Fruit fly (Drosophila melanogaster) whole organism, wandering third instar larva: ENCODE data around the gene CG7896.

Experiments used
- Abd-B ChIP-seq: fragments of >200 bp; optimal IDR thresholded peaks from 2 replicates; lab custom pipeline; 2017; ENCODE audit warnings: missing biosample characterization, missing genetic modification characterization
- CG32264 ChIP-seq: fragments of 200-800 bp; sonication (Bioruptor generic); optimal IDR thresholded peaks from 2 replicates; lab custom pipeline; 2016; ENCODE audit warnings: missing biosample characterization, missing genetic modification characterization
- CG9705 ChIP-seq: fragments of 200-800 bp; sonication (Bioruptor generic); optimal IDR thresholded peaks from 2 replicates; lab custom pipeline; 2018; ENCODE audit warnings: missing biosample characterization, mild to moderate bottlenecking, missing genetic modification characterization
- CrebA ChIP-seq: fragments of 200-800 bp; sonication (Bioruptor generic); optimal IDR thresholded peaks from 2 replicates; lab custom pipeline; 2016; ENCODE audit warnings: missing biosample characterization, mild to moderate bottlenecking, missing genetic modification characterization, borderline replicate concordance
- Dfd ChIP-seq: fragments of >200 bp; optimal IDR thresholded peaks from 2 replicates; lab custom pipeline; 2017; ENCODE audit warnings: missing biosample characterization, missing genetic modification characterization
- Dif ChIP-seq: fragments of 200-275, 200-300 bp; sonication (Bioruptor generic); optimal IDR thresholded peaks from 2 replicates; lab custom pipeline; 2018; ENCODE audit warnings: missing biosample characterization, missing genetic modification characterization; ENCODE audit not compliant: partially characterized antibody
- GATAd ChIP-seq: sonication (Bioruptor generic); optimal IDR thresholded peaks from 2 replicates; lab custom pipeline; 2016; ENCODE audit warnings: missing biosample characterization, missing genetic modification characterization
- HLH106 ChIP-seq: fragments of 200-800 bp; optimal IDR thresholded peaks from 3 replicates; lab custom pipeline; 2019; ENCODE audit warnings: missing biosample characterization, mild to moderate bottlenecking, missing genetic modification characterization, moderate library complexity
- Hnf4 ChIP-seq: fragments of 200-800 bp; sonication (Bioruptor generic); optimal IDR thresholded peaks from 2 replicates; lab custom pipeline; 2016; ENCODE audit warnings: missing biosample characterization, mild to moderate bottlenecking, missing genetic modification characterization
- Hr78 ChIP-seq: fragments of >200 bp; optimal IDR thresholded peaks from 2 replicates; lab custom pipeline; 2017; ENCODE audit warnings: missing biosample characterization, missing genetic modification characterization
- Hr83 ChIP-seq: fragments of 200-300 bp; sonication (Bioruptor generic); optimal IDR thresholded peaks from 2 replicates; lab custom pipeline; 2016; ENCODE audit warnings: missing biosample characterization, mild to moderate bottlenecking, missing genetic modification characterization, moderate library complexity; ENCODE audit not compliant: poor library complexity, severe bottlenecking
- Jra ChIP-seq: sonication (Bioruptor generic); optimal IDR thresholded peaks from 2 replicates; lab custom pipeline; 2016; ENCODE audit warnings: missing biosample characterization, missing genetic modification characterization
- Mio ChIP-seq: sonication (Bioruptor generic); optimal IDR thresholded peaks from 2 replicates; lab custom pipeline; 2016; ENCODE audit warnings: missing biosample characterization, missing genetic modification characterization
- Myc ChIP-seq: fragments of >200 bp; optimal IDR thresholded peaks from 2 replicates; lab custom pipeline; 2017
- N ChIP-seq: fragments of >200 bp; optimal IDR thresholded peaks from 2 replicates; lab custom pipeline; 2018; ENCODE audit warnings: missing biosample characterization, missing external identifiers, missing genetic modification characterization
- OdsH ChIP-seq: fragments of 200-800 bp; sonication (Bioruptor generic); optimal IDR thresholded peaks from 2 replicates; lab custom pipeline; 2016; ENCODE audit warnings: missing biosample characterization, mild to moderate bottlenecking, missing genetic modification characterization
- Rel ChIP-seq, 2 experiments: fragments of 200-800 bp; sonication (Bioruptor generic) in 1 of 2; optimal IDR thresholded peaks; 2 replicates in 1 of 2; 3 replicates in 1 of 2; lab custom pipeline; 2016 to 2019; ENCODE audit warnings: mild to moderate bottlenecking in 2 of 2, missing biosample characterization in 2 of 2, missing genetic modification characterization in 2 of 2, moderate library complexity in 1 of 2
- Sp1 ChIP-seq: fragments of 200-800 bp; sonication (Bioruptor generic); optimal IDR thresholded peaks from 3 replicates; lab custom pipeline; 2019; ENCODE audit warnings: missing biosample characterization, mild to moderate bottlenecking, missing genetic modification characterization, moderate library complexity
- Vsx2 ChIP-seq: fragments of 200-300, 225-300 bp; sonication (Bioruptor generic); optimal IDR thresholded peaks from 2 replicates; lab custom pipeline; 2018; ENCODE audit warnings: missing biosample characterization, missing genetic modification characterization; ENCODE audit not compliant: partially characterized antibody
- br ChIP-seq: fragments of 200-800 bp; sonication (Bioruptor generic); optimal IDR thresholded peaks from 2 replicates; lab custom pipeline; 2016; ENCODE audit warnings: missing biosample characterization, missing genetic modification characterization
- brk ChIP-seq: fragments of 200-800 bp; sonication (Bioruptor generic); optimal IDR thresholded peaks from 2 replicates; lab custom pipeline; 2016; ENCODE audit warnings: missing biosample characterization, mild to moderate bottlenecking, missing genetic modification characterization
- dl ChIP-seq, 2 experiments: fragments of 175-275, 200-275 bp in 1 of 2; fragments of 200-275 bp in 1 of 2; sonication (Bioruptor generic); optimal IDR thresholded peaks; lab custom pipeline; 2018; ENCODE audit warnings: mild to moderate bottlenecking in 2 of 2, missing biosample characterization in 2 of 2, missing genetic modification characterization in 2 of 2, moderate library complexity in 2 of 2; ENCODE audit not compliant: partially characterized antibody in 2 of 2, insufficient read depth in 1 of 2
- dmrt93B ChIP-seq: fragments of 200-800 bp; sonication (Bioruptor generic); optimal IDR thresholded peaks from 2 replicates; lab custom pipeline; 2018; ENCODE audit warnings: missing biosample characterization, mild to moderate bottlenecking, missing genetic modification characterization
- dsf ChIP-seq: sonication (Bioruptor generic); optimal IDR thresholded peaks from 2 replicates; lab custom pipeline; 2016; ENCODE audit warnings: missing biosample characterization, missing genetic modification characterization, borderline replicate concordance
- ey ChIP-seq: fragments of 200-800 bp; sonication (Bioruptor generic); optimal IDR thresholded peaks from 2 replicates; lab custom pipeline; 2016; ENCODE audit warnings: missing biosample characterization, missing genetic modification characterization
- foxo ChIP-seq, 2 experiments: fragments of 200-800 bp; sonication (Bioruptor generic); optimal IDR thresholded peaks; 2 replicates in 1 of 2; 3 replicates in 1 of 2; lab custom pipeline; 2016 to 2017; ENCODE audit warnings: missing biosample characterization in 2 of 2, missing genetic modification characterization in 2 of 2
- fru ChIP-seq: fragments of 200-800 bp; sonication (Bioruptor generic); optimal IDR thresholded peaks from 3 replicates; lab custom pipeline; 2016; ENCODE audit warnings: missing biosample characterization, mild to moderate bottlenecking, missing genetic modification characterization
- h ChIP-seq: fragments of 200-800 bp; sonication (Bioruptor generic); optimal IDR thresholded peaks from 3 replicates; lab custom pipeline; 2016; ENCODE audit warnings: missing biosample characterization, mild to moderate bottlenecking, missing genetic modification characterization
- jim ChIP-seq: fragments of 175-275, 200-325 bp; sonication (Bioruptor generic); optimal IDR thresholded peaks from 2 replicates; lab custom pipeline; 2016; ENCODE audit warnings: missing biosample characterization, mild to moderate bottlenecking, missing genetic modification characterization
- lola ChIP-seq: fragments of >200 bp; optimal IDR thresholded peaks from 2 replicates; lab custom pipeline; 2017; ENCODE audit warnings: missing biosample characterization, missing genetic modification characterization
- pan ChIP-seq: fragments of >200 bp; optimal IDR thresholded peaks from 2 replicates; lab custom pipeline; 2017
- psq ChIP-seq: fragments of 200-800 bp; sonication (Bioruptor generic); optimal IDR thresholded peaks from 3 replicates; lab custom pipeline; 2017; ENCODE audit warnings: missing biosample characterization, mild to moderate bottlenecking, missing genetic modification characterization, moderate library complexity
- rgr ChIP-seq: fragments of 200-800 bp; sonication (Bioruptor generic); optimal IDR thresholded peaks from 3 replicates; lab custom pipeline; 2016; ENCODE audit warnings: missing biosample characterization, mild to moderate bottlenecking, missing genetic modification characterization
- sage ChIP-seq: fragments of 200-800 bp; sonication (Bioruptor generic); optimal IDR thresholded peaks from 2 replicates; lab custom pipeline; 2016; ENCODE audit warnings: missing biosample characterization, mild to moderate bottlenecking, missing genetic modification characterization
- sv ChIP-seq: fragments of 200-800 bp; sonication (Bioruptor generic); optimal IDR thresholded peaks from 3 replicates; lab custom pipeline; 2016; ENCODE audit warnings: missing biosample characterization, missing genetic modification characterization
- tai ChIP-seq: sonication (Bioruptor generic); optimal IDR thresholded peaks from 2 replicates; lab custom pipeline; 2016; ENCODE audit warnings: missing biosample characterization, missing genetic modification characterization
- usp ChIP-seq: fragments of >200 bp; optimal IDR thresholded peaks from 2 replicates; lab custom pipeline; 2017; ENCODE audit warnings: missing biosample characterization, missing genetic modification characterization
- woc ChIP-seq: sonication (Bioruptor generic); optimal IDR thresholded peaks from 2 replicates; lab custom pipeline; 2016; ENCODE audit warnings: missing biosample characterization, mild to moderate bottlenecking, missing genetic modification characterization

Gene CG7896

dm6 chr3R:29959329-29959728, 23.9 kb upstream of the CG7896 start:
- TF ChIP-seq foxo (GFP tag; optimal IDR thresholded peaks at IDR 0.05; lab: Kevin White, UChicago) (no peak), Myc (no peak), N (GFP tag; lab: Kevin White, UChicago) (no peak), tai (GFP tag; lab: Kevin White, UChicago) (no peak), Hr83 (GFP tag; lab: Kevin White, UChicago) (no peak), jim (no peak), sage (GFP tag; lab: Kevin White, UChicago) (no peak), Dfd (no peak), CG9705 (GFP tag; lab: Kevin White, UChicago) (no peak), sv (GFP tag; lab: Kevin White, UChicago) (no peak), brk (no peak), Hr78 (GFP tag; lab: Kevin White, UChicago) (no peak), dl (GFP tag; optimal IDR thresholded peaks at IDR 0.05; lab: Kevin White, UChicago; ENCODE audit: insufficient read depth in 1 of 2, partially characterized antibody in 2 of 2) (no peak), dmrt93B (no peak)

dm6 chr3R:29963102-29963501, 20.1 kb upstream of the CG7896 start:
- TF ChIP-seq Vsx2 (GFP tag; lab: Kevin White, UChicago) (no peak), br (no peak), Sp1 (GFP tag; lab: Kevin White, UChicago) (no peak), h (GFP tag; lab: Kevin White, UChicago) (no peak), Hr83 (GFP tag; lab: Kevin White, UChicago) (no peak), GATAd (GFP tag; lab: Kevin White, UChicago) (no peak), brk (no peak), HLH106 (tag; lab: Kevin White, UChicago) (no peak), lola (no peak), Mio (no peak), sage (GFP tag; lab: Kevin White, UChicago) (no peak), woc (GFP tag; lab: Kevin White, UChicago) (no peak), psq (GFP tag; lab: Kevin White, UChicago) (no peak), fru (GFP tag; lab: Kevin White, UChicago) (no peak), jim (no peak), CG32264 (no peak)
- TF ChIP-seq, all 38 proteins: peak for 0

- TF ChIP-seq CG32264 (no peak), CrebA (GFP tag; lab: Kevin White, UChicago) (no peak), h (GFP tag; lab: Kevin White, UChicago) (no peak), CG9705 (GFP tag; lab: Kevin White, UChicago) (no peak), br (no peak), Vsx2 (GFP tag; lab: Kevin White, UChicago) (no peak), sv (GFP tag; lab: Kevin White, UChicago) (no peak), Hnf4 (GFP tag; lab: Kevin White, UChicago) (no peak), dmrt93B (no peak), Rel (GFP tag; optimal IDR thresholded peaks at IDR 0.05; lab: Kevin White, UChicago) (no peak), Rel (tag; optimal IDR thresholded peaks at IDR 0.05; lab: Kevin White, UChicago) (no peak), Jra (GFP tag; lab: Kevin White, UChicago) (no peak), Myc (no peak)
- TF ChIP-seq, all 38 proteins: peak for 0
Observed at dm6 chr3R:29969347-29969746, 13.9 kb upstream of the CG7896 start, which contains the start of gene TkR99D. Gene TkR99D, minus strand, starts transcription at chr3R:29969447.

DNA sequence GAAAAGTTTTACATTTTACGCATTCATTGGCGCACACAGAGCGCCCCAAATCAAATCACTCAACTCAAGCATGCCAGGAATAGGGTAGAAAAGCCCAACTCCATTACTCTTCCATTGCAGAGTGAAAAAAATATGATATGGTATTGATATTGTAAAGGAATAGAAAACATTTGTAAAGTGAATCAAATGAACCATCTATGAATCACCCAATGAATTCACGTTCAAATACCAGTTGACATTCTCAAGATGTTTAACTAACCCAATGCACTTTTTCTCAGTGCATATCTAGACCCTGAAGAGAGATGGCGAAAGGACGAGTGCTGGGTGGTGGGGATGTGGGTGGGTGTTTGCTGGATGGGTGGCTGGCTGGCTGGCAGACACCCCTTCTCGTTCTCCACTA, 4.6 kb upstream of the CG7896 start:
- TF ChIP-seq dsf (no peak), Vsx2 (GFP tag; lab: Kevin White, UChicago) (no peak), Hnf4 (GFP tag; lab: Kevin White, UChicago) (no peak), dmrt93B (no peak), fru (GFP tag; lab: Kevin White, UChicago) (peak; percentile 48), Hr78 (GFP tag; lab: Kevin White, UChicago) (no peak), CrebA (GFP tag; lab: Kevin White, UChicago) (no peak), h (GFP tag; lab: Kevin White, UChicago) (peak; percentile 46), CG32264 (no peak), lola (no peak), Dif (no peak), OdsH (peak; percentile 24), rgr (peak; percentile 32), Abd-B (GFP tag; lab: Kevin White, UChicago) (no peak), tai (GFP tag; lab: Kevin White, UChicago) (no peak), ey (GFP tag; lab: Kevin White, UChicago) (peak; percentile 39), Hr83 (GFP tag; lab: Kevin White, UChicago) (no peak), GATAd (GFP tag; lab: Kevin White, UChicago) (no peak), Dfd (no peak), br (peak; percentile 32), woc (GFP tag; lab: Kevin White, UChicago) (no peak), dl (GFP tag; optimal IDR thresholded peaks at IDR 0.05; lab: Kevin White, UChicago; ENCODE audit: insufficient read depth in 1 of 2, partially characterized antibody in 2 of 2) (no peak), Sp1 (GFP tag; lab: Kevin White, UChicago) (peak; percentile 32), usp (GFP tag; lab: Kevin White, UChicago) (no peak), foxo (GFP tag; optimal IDR thresholded peaks at IDR 0.05; lab: Kevin White, UChicago) (peak in 1 of 2 experiments; percentile 40), HLH106 (tag; lab: Kevin White, UChicago) (peak; percentile 49), pan (lab: Kevin White, UChicago) (no peak), N (GFP tag; lab: Kevin White, UChicago) (no peak), brk (no peak), CG9705 (GFP tag; lab: Kevin White, UChicago) (no peak), Jra (GFP tag; lab: Kevin White, UChicago) (no peak), Rel (GFP tag; optimal IDR thresholded peaks at IDR 0.05; lab: Kevin White, UChicago) (no peak), Rel (tag; optimal IDR thresholded peaks at IDR 0.05; lab: Kevin White, UChicago) (no peak), jim (no peak), sv (GFP tag; lab: Kevin White, UChicago) (no peak)
